Worm (Caenorhabditis elegans) whole organism, L1 larva: ENCODE data around the gene F27C8.3.

Experiments used
- C04F5.9 ChIP-seq: sonication (generic microtip); optimal IDR thresholded peaks from 2 replicates; lab custom pipeline; 2016; ENCODE audit warnings: missing genetic modification characterization, missing compliant biosample characterization
- Y116A8C.19 ChIP-seq: sonication (generic microtip); optimal IDR thresholded peaks from 2 replicates; lab custom pipeline; 2016; ENCODE audit warnings: missing compliant biosample characterization, missing genetic modification characterization, borderline replicate concordance
- alr-1 ChIP-seq: fragments of 200-800 bp; sonication (Bioruptor generic); optimal IDR thresholded peaks from 2 replicates; lab custom pipeline; 2018; ENCODE audit warnings: borderline replicate concordance, mild to moderate bottlenecking, missing genetic modification characterization, missing compliant biosample characterization
- blmp-1 ChIP-seq: fragments of 150-350 bp; optimal IDR thresholded peaks from 2 replicates; lab custom pipeline; 2014; ENCODE audit warnings: missing biosample characterization, missing genetic modification characterization
- ceh-82 ChIP-seq, 3 experiments: fragments of 150-350 bp in 1 of 3; sonication (generic microtip) in 2 of 3; optimal IDR thresholded peaks; 2 replicates each; lab custom pipeline; 2014 to 2017; ENCODE audit warnings: missing biosample characterization in 3 of 3, missing genetic modification characterization in 3 of 3
- ceh-90 ChIP-seq: sonication (generic microtip); optimal IDR thresholded peaks from 2 replicates; lab custom pipeline; 2016; ENCODE audit warnings: missing genetic modification characterization, missing compliant biosample characterization
- efl-3 ChIP-seq: fragments of 200-800 bp; sonication (Bioruptor generic); optimal IDR thresholded peaks from 2 replicates; lab custom pipeline; 2018; ENCODE audit warnings: mild to moderate bottlenecking, missing genetic modification characterization, missing compliant biosample characterization
- egl-27 ChIP-seq, 2 experiments: fragments of 150-350 bp in 1 of 2; sonication (generic microtip); optimal IDR thresholded peaks; 3 replicates each; lab custom pipeline; 2017 to 2018; ENCODE audit warnings: missing biosample characterization in 2 of 2, missing genetic modification characterization in 2 of 2, missing genetic modification reagents in 2 of 2
- elt-2 ChIP-seq: sonication (generic microtip); optimal IDR thresholded peaks from 2 replicates; lab custom pipeline; 2016; ENCODE audit warnings: missing genetic modification characterization, mild to moderate bottlenecking, inconsistent platforms, missing compliant biosample characterization, missing genetic modification reagents
- elt-3 ChIP-seq, 6 experiments: fragments of 150-350 bp in 1 of 6; sonication (generic microtip); optimal IDR thresholded peaks; 2 replicates each; lab custom pipeline; 2017 to 2018; ENCODE audit warnings: missing biosample characterization in 6 of 6, missing genetic modification characterization in 6 of 6, inconsistent platforms in 1 of 6
- fkh-10 ChIP-seq: sonication (generic microtip); optimal IDR thresholded peaks from 2 replicates; lab custom pipeline; 2017; ENCODE audit warnings: missing biosample characterization, missing genetic modification reagents, missing genetic modification characterization
- fkh-8 ChIP-seq: sonication (generic microtip); optimal IDR thresholded peaks from 2 replicates; lab custom pipeline; 2016; ENCODE audit warnings: mild to moderate bottlenecking, missing genetic modification characterization, missing compliant biosample characterization
- hlh-17 ChIP-seq: fragments of 200-800 bp; sonication (Bioruptor generic); optimal IDR thresholded peaks from 2 replicates; lab custom pipeline; 2018; ENCODE audit warnings: missing genetic modification characterization, mild to moderate bottlenecking, missing compliant biosample characterization, moderate library complexity, borderline replicate concordance
- irx-1 ChIP-seq: sonication (generic microtip); optimal IDR thresholded peaks from 2 replicates; lab custom pipeline; 2016; ENCODE audit warnings: missing genetic modification characterization, missing compliant biosample characterization
- lin-13 ChIP-seq: fragments of 150-350 bp; optimal IDR thresholded peaks from 2 replicates; lab custom pipeline; 2014; ENCODE audit warnings: missing biosample characterization, missing genetic modification reagents, missing genetic modification characterization
- lin-14 ChIP-seq: fragments of 200-800 bp; sonication (Bioruptor generic); optimal IDR thresholded peaks from 2 replicates; lab custom pipeline; 2018; ENCODE audit warnings: mild to moderate bottlenecking, missing genetic modification characterization, moderate library complexity, missing compliant biosample characterization
- lsy-2 ChIP-seq, 2 experiments: fragments of 150-350 bp; optimal IDR thresholded peaks; 2 replicates each; lab custom pipeline; 2014; ENCODE audit warnings: missing biosample characterization in 2 of 2, missing genetic modification characterization in 2 of 2
- mep-1 ChIP-seq: fragments of 150-350 bp; optimal IDR thresholded peaks from 2 replicates; lab custom pipeline; 2014; ENCODE audit warnings: missing biosample characterization, missing genetic modification characterization
- nhr-20 ChIP-seq: sonication (generic microtip); optimal IDR thresholded peaks from 2 replicates; lab custom pipeline; 2016; ENCODE audit warnings: mild to moderate bottlenecking, missing genetic modification characterization, missing compliant biosample characterization
- nhr-28 ChIP-seq: fragments of 150-350 bp; optimal IDR thresholded peaks from 2 replicates; lab custom pipeline; 2014; ENCODE audit warnings: missing biosample characterization, missing genetic modification characterization
- nhr-47 ChIP-seq: sonication (generic microtip); optimal IDR thresholded peaks from 2 replicates; lab custom pipeline; 2016; ENCODE audit warnings: mild to moderate bottlenecking, missing genetic modification characterization, moderate library complexity, missing compliant biosample characterization
- nhr-71 ChIP-seq: sonication (generic microtip); optimal IDR thresholded peaks from 2 replicates; lab custom pipeline; 2016; ENCODE audit warnings: mild to moderate bottlenecking, missing genetic modification characterization, moderate library complexity, missing compliant biosample characterization
- nhr-76 ChIP-seq: sonication (generic microtip); optimal IDR thresholded peaks from 2 replicates; lab custom pipeline; 2017; ENCODE audit warnings: missing biosample characterization, missing genetic modification characterization
- nhr-77 ChIP-seq: fragments of 150-350 bp; optimal IDR thresholded peaks from 2 replicates; lab custom pipeline; 2014; ENCODE audit warnings: missing biosample characterization, missing genetic modification characterization
- nhr-84 ChIP-seq: sonication (generic microtip); optimal IDR thresholded peaks from 2 replicates; lab custom pipeline; 2017; ENCODE audit warnings: missing biosample characterization, missing genetic modification characterization
- nhr-85 ChIP-seq: sonication (generic microtip); peaks from one replicate; lab custom pipeline; 2016; ENCODE audit warnings: missing genetic modification characterization, inconsistent platforms, missing compliant biosample characterization
- nhr-90 ChIP-seq: sonication (generic microtip); optimal IDR thresholded peaks from 2 replicates; lab custom pipeline; 2016; ENCODE audit warnings: mild to moderate bottlenecking, missing genetic modification characterization, missing compliant biosample characterization; ENCODE audit not compliant: poor library complexity
- rnt-1 ChIP-seq: sonication (generic microtip); optimal IDR thresholded peaks from 2 replicates; lab custom pipeline; 2016; ENCODE audit warnings: mild to moderate bottlenecking, missing genetic modification characterization, moderate library complexity, missing compliant biosample characterization
- snu-23 ChIP-seq: sonication (generic microtip); optimal IDR thresholded peaks from 2 replicates; lab custom pipeline; 2016; ENCODE audit warnings: missing genetic modification characterization, missing compliant biosample characterization
- sup-37 ChIP-seq: fragments of 200-800 bp; sonication (Bioruptor generic); optimal IDR thresholded peaks from 2 replicates; lab custom pipeline; 2018; ENCODE audit warnings: mild to moderate bottlenecking, missing genetic modification characterization, missing compliant biosample characterization
- swsn-7 ChIP-seq: sonication (generic microtip); optimal IDR thresholded peaks from 2 replicates; lab custom pipeline; 2016; ENCODE audit warnings: missing genetic modification characterization, missing compliant biosample characterization
- tlp-1 ChIP-seq: fragments of 150-350 bp; optimal IDR thresholded peaks from 2 replicates; lab custom pipeline; 2014; ENCODE audit warnings: missing biosample characterization, missing genetic modification characterization
- unc-130 ChIP-seq: fragments of 150-350 bp; optimal IDR thresholded peaks from 2 replicates; lab custom pipeline; 2017; ENCODE audit warnings: missing biosample characterization, missing genetic modification characterization, inconsistent platforms
- unc-62 ChIP-seq: fragments of 150-350 bp; optimal IDR thresholded peaks from 2 replicates; lab custom pipeline; 2014; ENCODE audit warnings: missing biosample characterization, missing genetic modification reagents, missing genetic modification characterization
- zag-1 ChIP-seq: fragments of 150-350 bp; optimal IDR thresholded peaks from 2 replicates; lab custom pipeline; 2014; ENCODE audit warnings: missing biosample characterization, missing genetic modification characterization
- ztf-11 ChIP-seq, 2 experiments: sonication (generic microtip); optimal IDR thresholded peaks; 2 replicates each; lab custom pipeline; 2016 to 2017; ENCODE audit warnings: missing genetic modification characterization in 2 of 2, missing biosample characterization in 1 of 2, missing compliant biosample characterization in 1 of 2

Gene F27C8.3

ce11 chrIV:9617358-9617757 is 21.7 kb upstream of the F27C8.3 start:
- no peak for TF ChIP-seq irx-1 (tag; lab: Kevin White, UChicago)
- TF ChIP-seq zag-1: no peak
- no peak for TF ChIP-seq egl-27 (tag; optimal IDR thresholded peaks at IDR 0.05; lab: Kevin White, UChicago)
- no peak for TF ChIP-seq lin-13 (GFP tag; lab: Kevin White, UChicago)
- TF ChIP-seq rnt-1 (tag; lab: Kevin White, UChicago): peak; percentile 30
- peak; percentile 48 for TF ChIP-seq nhr-85
- no peak for TF ChIP-seq ceh-82 (tag; optimal IDR thresholded peaks at IDR 0.05; lab: Kevin White, UChicago)
- no peak for TF ChIP-seq nhr-28 (tag; lab: Kevin White, UChicago)
- peak; percentile 25 for TF ChIP-seq blmp-1
- no peak for TF ChIP-seq elt-2 (tag; lab: Kevin White, UChicago)
- peak; percentile 27 for TF ChIP-seq mep-1
- no peak for TF ChIP-seq elt-3 (tag; optimal IDR thresholded peaks at IDR 0.05; lab: Kevin White, UChicago)
- peak; percentile 43 for TF ChIP-seq lin-14 (GFP tag; lab: Kevin White, UChicago)
- TF ChIP-seq ztf-11 (tag; optimal IDR thresholded peaks at IDR 0.05; lab: Kevin White, UChicago): no peak
- TF ChIP-seq ceh-90: no peak
- TF ChIP-seq, all 84 proteins: peak for 5

- peak in 1 of 2 experiments; percentile 28 for TF ChIP-seq lsy-2 (tag; optimal IDR thresholded peaks at IDR 0.05; lab: Kevin White, UChicago)
- no peak for TF ChIP-seq hlh-17 (GFP tag; lab: Kevin White, UChicago)
- TF ChIP-seq lin-13 (GFP tag; lab: Kevin White, UChicago): no peak
- no peak for TF ChIP-seq nhr-77 (tag; lab: Kevin White, UChicago)
- no peak for TF ChIP-seq fkh-8 (tag; lab: Kevin White, UChicago)
- TF ChIP-seq unc-130: no peak
- no peak for TF ChIP-seq nhr-84 (tag; lab: Kevin White, UChicago)
- TF ChIP-seq sup-37 (GFP tag; lab: Kevin White, UChicago): no peak
- TF ChIP-seq efl-3: peak; percentile 76
- TF ChIP-seq nhr-85: peak; percentile 97
- TF ChIP-seq alr-1 (tag; lab: Kevin White, UChicago): no peak
- peak; percentile 39 for TF ChIP-seq irx-1 (tag; lab: Kevin White, UChicago)
- peak; percentile 70 for TF ChIP-seq rnt-1 (tag; lab: Kevin White, UChicago)
- no peak for TF ChIP-seq Y116A8C.19
- peak; percentile 16 for TF ChIP-seq nhr-47 (tag; lab: Kevin White, UChicago)
- TF ChIP-seq nhr-20 (tag; lab: Kevin White, UChicago): peak; percentile 41
- peak; percentile 22 for TF ChIP-seq blmp-1
- TF ChIP-seq swsn-7 (tag; lab: Kevin White, UChicago): no peak
- TF ChIP-seq egl-27 (tag; optimal IDR thresholded peaks at IDR 0.05; lab: Kevin White, UChicago): peak in 1 of 2 experiments; percentile 17
- TF ChIP-seq tlp-1: no peak
- peak; percentile 46 for TF ChIP-seq nhr-71 (tag; lab: Kevin White, UChicago)
- no peak for TF ChIP-seq unc-62 (GFP tag; lab: Kevin White, UChicago)
- peak; percentile 69 for TF ChIP-seq lin-14 (GFP tag; lab: Kevin White, UChicago)
Observed at ce11 chrIV:9615511-9615910, 19.8 kb upstream of the F27C8.3 start.

- TF ChIP-seq C04F5.9 (tag; lab: Kevin White, UChicago): no peak
- no peak for TF ChIP-seq snu-23 (GFP tag; lab: Kevin White, UChicago)
- TF ChIP-seq fkh-10 (GFP tag; lab: Kevin White, UChicago): no peak
- TF ChIP-seq nhr-76 (tag; lab: Kevin White, UChicago): no peak
Observed at ce11 chrIV:9614695-9615094, 19.0 kb upstream of the F27C8.3 start, which contains the start of gene elt-1. Gene elt-1 (plus strand): TSS chrIV:9614995.

- TF ChIP-seq Y116A8C.19 (no peak), blmp-1 (peak; percentile 3), nhr-90 (tag; lab: Kevin White, UChicago) (no peak)
Observed at ce11 chrIV:9614060-9614459, 18.4 kb upstream of the F27C8.3 start.
